Worm (Caenorhabditis elegans): ENCODE measurements around the gene C34F11.1.

- TF ChIP-seq nhr-47 (tag; optimal IDR thresholded peaks at IDR 0.05) (no peak), sptf-1 (tag; optimal IDR thresholded peaks at IDR 0.05) (no peak), nhr-28 (tag; optimal IDR thresholded peaks at IDR 0.05) (no peak), jun-1 (tag; optimal IDR thresholded peaks at IDR 0.05) (no peak)
These were observed 26.7 kb upstream of the C34F11.1 start for ce11 chrII:5185955-5186539.
